Worm (Caenorhabditis elegans): ENCODE data around the gene epg-7.
A peak's percentile ranks its signal among the peaks of the same experiment; 100 is the strongest.

DNA sequence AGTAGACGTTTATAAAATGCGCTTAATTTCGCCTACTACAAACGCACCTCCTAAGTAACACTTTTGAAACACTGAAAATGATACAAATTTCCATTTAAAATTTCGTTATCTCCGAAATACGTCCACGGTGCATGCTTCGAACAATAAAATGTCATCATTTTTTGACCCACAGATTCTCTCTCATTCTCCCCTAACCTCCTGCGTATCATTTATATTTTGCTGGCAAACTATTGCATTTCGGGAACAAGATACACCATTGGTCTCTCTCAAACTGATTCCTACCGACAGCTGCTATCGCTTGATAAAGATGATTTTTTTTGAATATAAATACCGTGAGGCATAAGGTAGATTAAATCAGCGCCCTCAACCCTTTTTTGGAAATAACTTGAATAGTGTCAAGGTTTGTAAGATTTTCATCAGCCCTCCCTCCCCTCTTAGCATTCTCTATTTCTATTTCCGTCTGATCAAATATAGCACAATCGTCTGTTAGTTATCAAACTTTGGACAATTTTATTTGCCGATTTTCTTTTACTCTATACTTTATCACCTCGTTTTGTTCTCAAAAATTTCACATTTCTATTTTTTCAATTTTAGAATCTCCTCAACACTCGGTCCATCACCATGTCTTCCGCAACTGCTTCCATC is 6.5 kb downstream of the epg-7 start, which contains the start of gene C07D8.6:
- TF ChIP-seq unc-62 (GFP tag; optimal IDR thresholded peaks at IDR 0.05) (peak; percentile 24), sptf-1 (tag; optimal IDR thresholded peaks at IDR 0.05) (no peak), unc-120 (tag; optimal IDR thresholded peaks at IDR 0.05; ENCODE audit: poor library complexity, severe bottlenecking) (peak; percentile 1), nhr-12 (tag; optimal IDR thresholded peaks at IDR 0.05) (no peak), nhr-237 (tag; optimal IDR thresholded peaks at IDR 0.05) (no peak), ztf-11 (tag; optimal IDR thresholded peaks at IDR 0.05) (no peak), nhr-76 (tag; optimal IDR thresholded peaks at IDR 0.05) (no peak), lsy-2 (tag; optimal IDR thresholded peaks at IDR 0.05) (no peak), pha-4 (tag; optimal IDR thresholded peaks at IDR 0.05) (no peak), nhr-28 (tag; optimal IDR thresholded peaks at IDR 0.05) (no peak)
